Worm (Caenorhabditis elegans) whole organism, L4/young adult: Measurements from ENCODE around the gene mrps-31.

Experiments
- W03F9.2 ChIP-seq: fragments of 150-350 bp; optimal IDR thresholded peaks from 2 replicates; lab custom pipeline; 2014; ENCODE audit warnings: missing biosample characterization, missing genetic modification characterization
- dao-5 ChIP-seq: sonication (generic microtip); optimal IDR thresholded peaks from 2 replicates; lab custom pipeline; 2016; ENCODE audit warnings: missing genotype, missing genetic modification characterization, moderate library complexity, missing compliant biosample characterization
- him-1 ChIP-seq: sonication (generic microtip); optimal IDR thresholded peaks from 2 replicates; lab custom pipeline; 2016; ENCODE audit warnings: missing genotype, missing genetic modification reagents, missing genetic modification characterization, missing compliant biosample characterization

Gene mrps-31

DNA sequence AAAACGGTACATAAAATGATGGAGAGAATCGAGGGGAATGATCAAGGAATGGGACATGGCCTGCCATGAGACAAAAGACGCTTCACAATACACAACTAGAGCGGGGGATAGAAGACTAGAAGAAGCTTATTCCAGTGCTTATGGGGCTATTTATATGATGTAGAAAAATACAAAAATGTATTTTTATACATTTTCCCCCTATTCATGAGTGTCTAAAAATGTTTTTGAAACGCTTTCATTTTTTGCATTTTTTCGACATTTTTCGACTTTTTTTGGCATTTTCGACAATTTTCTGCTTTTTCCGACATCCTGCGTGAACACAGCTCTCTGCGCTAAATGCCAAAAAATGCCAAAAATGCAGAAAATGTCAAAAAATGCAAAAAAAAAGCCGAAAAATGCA, 17.8 kb downstream of the mrps-31 start:
- TF ChIP-seq him-1 = peak; percentile 8
- TF ChIP-seq dao-5 (tag; lab: Kevin White, UChicago) = no peak
- no peak for TF ChIP-seq W03F9.2 (tag; lab: Kevin White, UChicago)

DNA sequence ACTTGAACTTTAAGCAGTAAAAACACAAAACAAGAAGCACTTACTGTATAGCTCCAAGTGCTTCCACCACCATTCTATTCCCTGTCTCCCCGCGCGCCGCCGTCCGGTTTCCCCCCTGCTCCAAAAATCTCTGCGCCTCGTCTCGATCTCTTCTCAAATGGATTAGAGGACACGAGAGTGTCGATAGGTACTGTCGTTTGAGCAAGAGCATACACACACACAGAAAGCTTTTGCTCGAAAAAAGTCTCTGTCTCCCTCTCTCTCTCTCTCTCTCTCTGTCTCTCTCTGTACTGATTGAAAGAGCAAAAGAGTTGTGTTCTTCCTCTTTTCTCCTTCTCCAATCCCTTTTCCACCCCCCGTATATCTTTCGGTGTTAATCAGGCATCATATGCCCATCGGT, 24.5 kb downstream of the mrps-31 start:
- no peak for TF ChIP-seq him-1
- TF ChIP-seq W03F9.2 (tag; lab: Kevin White, UChicago) = no peak
- no peak for TF ChIP-seq dao-5 (tag; lab: Kevin White, UChicago)

DNA sequence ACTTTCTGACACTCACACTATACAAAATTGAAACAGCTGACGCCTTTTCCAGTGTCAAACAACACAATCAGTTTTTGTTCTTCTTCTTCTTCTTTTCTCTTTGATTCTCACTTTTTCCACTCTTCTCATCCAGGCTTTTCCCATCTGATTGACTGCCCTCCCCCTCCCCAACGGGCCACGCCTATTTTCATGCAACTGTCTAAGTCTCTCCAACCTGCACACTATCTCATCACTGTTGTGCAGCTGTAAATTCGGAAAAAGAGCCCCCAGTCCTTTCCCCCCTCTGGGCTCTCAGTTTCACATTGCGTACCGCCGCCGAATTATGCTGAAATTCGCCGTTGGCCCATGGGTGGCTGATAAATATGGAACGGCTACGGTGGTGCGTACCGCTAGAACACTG, 28.9 kb downstream of the mrps-31 start:
- TF ChIP-seq dao-5 (tag; lab: Kevin White, UChicago) (no peak), W03F9.2 (tag; lab: Kevin White, UChicago) (no peak), him-1 (no peak)

DNA sequence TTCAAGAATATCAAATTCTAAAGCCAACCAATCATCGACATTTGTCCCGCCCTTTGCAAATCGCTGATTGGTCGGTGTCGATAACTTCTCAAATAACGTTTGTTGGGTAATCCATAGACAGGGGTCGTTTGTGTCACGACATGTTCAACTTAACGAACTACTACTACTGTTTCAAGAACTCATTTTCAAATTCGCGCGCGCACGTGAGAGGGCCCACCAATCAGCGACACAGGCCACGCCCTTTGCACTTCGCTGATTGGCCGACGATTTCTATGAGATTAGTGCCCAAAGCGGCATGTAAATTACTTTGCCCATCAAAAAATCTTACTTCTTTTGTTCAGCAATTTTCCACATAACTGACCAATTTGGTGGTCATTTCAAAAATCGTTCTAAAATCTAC, 35.5 kb downstream of the mrps-31 start:
- TF ChIP-seq W03F9.2 (tag; lab: Kevin White, UChicago) = no peak
- TF ChIP-seq him-1 = no peak
- TF ChIP-seq dao-5 (tag; lab: Kevin White, UChicago) = no peak

DNA sequence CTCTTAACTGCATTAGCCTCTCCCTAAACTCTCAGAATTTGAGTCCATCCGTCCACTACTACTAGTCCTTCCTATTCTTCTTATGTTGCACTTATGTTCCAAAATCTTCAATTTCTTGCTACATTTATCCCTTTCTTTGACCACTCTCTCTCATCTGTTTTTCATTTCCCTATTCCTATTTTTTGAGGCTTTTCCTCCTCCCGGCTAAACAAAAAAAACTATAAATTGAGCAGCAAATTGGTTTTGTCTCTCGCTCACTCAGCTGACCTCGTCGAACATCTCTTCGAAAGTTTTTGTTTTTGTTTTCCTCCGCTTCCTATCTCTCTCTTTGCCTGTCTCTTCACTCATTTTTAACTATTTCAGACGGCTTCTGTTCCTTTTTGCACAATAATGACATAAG, 39.8 kb downstream of the mrps-31 start, which contains the start of gene ptp-1:
Gene ptp-1 (plus strand): TSS at position 358 of the 400 bp plus-strand sequence.
- no peak for TF ChIP-seq dao-5 (tag; lab: Kevin White, UChicago)
- no peak for TF ChIP-seq W03F9.2 (tag; lab: Kevin White, UChicago)
- TF ChIP-seq him-1 = no peak

DNA sequence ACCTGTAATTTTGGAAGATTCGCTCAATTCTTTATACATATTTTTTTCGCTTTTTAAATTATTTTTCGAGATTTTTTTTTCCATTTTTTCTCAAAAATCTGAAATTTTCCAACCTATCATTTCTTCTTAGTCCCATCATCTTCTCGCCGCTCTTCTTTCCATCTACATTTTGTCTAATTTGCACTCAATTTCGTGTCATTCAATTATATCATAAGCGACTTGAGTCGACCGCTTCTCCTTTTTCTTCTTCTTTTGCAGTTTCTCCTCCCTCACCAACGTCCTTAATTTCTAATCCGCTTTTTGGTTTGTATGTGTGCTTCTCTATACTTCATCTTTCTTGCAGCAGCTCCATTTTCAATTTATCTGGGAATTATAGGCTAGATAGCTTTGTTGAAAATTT, 42.0 kb downstream of the mrps-31 start:
- TF ChIP-seq dao-5 (tag; lab: Kevin White, UChicago) (no peak), W03F9.2 (tag; lab: Kevin White, UChicago) (no peak), him-1 (no peak)

DNA sequence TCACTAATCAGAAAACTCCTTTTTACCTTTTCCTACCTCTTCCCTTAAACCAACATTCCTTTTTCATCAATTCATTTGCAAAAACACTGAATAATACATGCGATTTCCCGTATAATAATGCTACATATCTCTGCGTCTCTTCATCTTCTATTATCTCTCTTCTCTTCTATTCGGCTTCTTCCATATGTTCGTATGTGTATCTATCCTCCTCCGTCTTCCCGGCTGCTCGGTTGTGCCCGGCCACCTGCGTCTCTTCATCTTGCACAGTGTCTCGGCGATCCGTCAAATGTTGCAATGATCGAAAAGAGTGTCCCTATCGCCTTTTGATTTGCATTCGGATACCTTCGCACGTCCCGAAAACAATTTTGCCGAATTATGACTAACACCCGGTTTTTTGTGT, 46.8 kb downstream of the mrps-31 start:
- TF ChIP-seq him-1 (no peak), W03F9.2 (tag; lab: Kevin White, UChicago) (no peak), dao-5 (tag; lab: Kevin White, UChicago) (no peak)

DNA sequence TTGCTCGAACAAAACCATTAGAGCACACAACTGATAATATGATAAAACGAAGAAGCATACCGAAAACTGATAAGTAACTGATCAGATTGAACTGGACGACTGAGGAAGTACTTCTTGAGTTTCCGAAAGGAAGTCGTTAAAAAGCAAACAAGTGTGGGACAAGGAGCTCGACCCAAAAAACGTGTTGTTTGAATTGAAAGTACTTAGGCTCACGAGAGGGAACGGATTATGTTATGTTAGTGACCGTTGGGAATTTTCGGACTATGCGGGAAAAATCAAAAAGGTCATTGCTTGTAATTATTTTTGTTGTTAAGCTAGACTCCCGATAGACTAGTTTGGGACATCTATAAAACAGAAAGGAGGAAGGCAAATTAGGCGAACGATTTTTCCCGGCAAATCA, 48.5 kb downstream of the mrps-31 start, which contains the start of gene C48D5.3:
Gene C48D5.3 (minus strand): TSS at position 101 of the 400 bp plus-strand sequence.
- TF ChIP-seq dao-5 (tag; lab: Kevin White, UChicago) (no peak), him-1 (no peak), W03F9.2 (tag; lab: Kevin White, UChicago) (no peak)
